Worm (Caenorhabditis elegans) whole organism, L1 larva: ENCODE results near the gene W04B5.6.

Experiments used
- F16B12.6 ChIP-seq: fragments of 150-350 bp; optimal IDR thresholded peaks from 2 replicates; lab custom pipeline; 2014; ENCODE audit warnings: missing biosample characterization, missing genetic modification characterization
- aha-1 ChIP-seq: fragments of 150-350 bp; optimal IDR thresholded peaks from 2 replicates; lab custom pipeline; 2014; ENCODE audit warnings: missing biosample characterization, missing genetic modification characterization
- alr-1 ChIP-seq: fragments of 200-800 bp; sonication (Bioruptor generic); optimal IDR thresholded peaks from 2 replicates; lab custom pipeline; 2018; ENCODE audit warnings: borderline replicate concordance, mild to moderate bottlenecking, missing genetic modification characterization, missing compliant biosample characterization
- aly-2 ChIP-seq: fragments of 150-350 bp; optimal IDR thresholded peaks from 2 replicates; lab custom pipeline; 2014; ENCODE audit warnings: missing biosample characterization, missing genetic modification characterization
- ama-1 ChIP-seq: fragments of 150-350 bp; optimal IDR thresholded peaks from 2 replicates; lab custom pipeline; 2014
- blmp-1 ChIP-seq: fragments of 150-350 bp; optimal IDR thresholded peaks from 2 replicates; lab custom pipeline; 2014; ENCODE audit warnings: missing biosample characterization, missing genetic modification characterization
- ceh-63 ChIP-seq: fragments of 200-800 bp; sonication (Bioruptor generic); optimal IDR thresholded peaks from 2 replicates; lab custom pipeline; 2018; ENCODE audit warnings: mild to moderate bottlenecking, missing genetic modification characterization, missing compliant biosample characterization
- ceh-82 ChIP-seq, 3 experiments: fragments of 150-350 bp in 1 of 3; sonication (generic microtip) in 2 of 3; optimal IDR thresholded peaks; 2 replicates each; lab custom pipeline; 2014 to 2017; ENCODE audit warnings: missing biosample characterization in 3 of 3, missing genetic modification characterization in 3 of 3
- ceh-88 ChIP-seq: fragments of 200-800 bp; sonication (Bioruptor generic); IDR thresholded peaks from 2 replicates; pipeline ENCODE4 v1.3.6; 2022; ENCODE audit warnings: missing genetic modification characterization, missing compliant biosample characterization
- ceh-90 ChIP-seq: sonication (generic microtip); optimal IDR thresholded peaks from 2 replicates; lab custom pipeline; 2016; ENCODE audit warnings: missing genetic modification characterization, missing compliant biosample characterization
- dpl-1 ChIP-seq, 3 experiments: fragments of 150-350 bp in 2 of 3; sonication (generic microtip) in 1 of 3; optimal IDR thresholded peaks; 2 replicates each; lab custom pipeline; 2014 to 2017; ENCODE audit warnings: missing biosample characterization in 3 of 3, missing genetic modification characterization in 3 of 3, missing genetic modification reagents in 3 of 3
- dsc-1 ChIP-seq: sonication (generic microtip); optimal IDR thresholded peaks from 2 replicates; lab custom pipeline; 2016; ENCODE audit warnings: mild to moderate bottlenecking, missing genetic modification characterization, missing compliant biosample characterization
- efl-1 ChIP-seq, 4 experiments: fragments of 150-350 bp; optimal IDR thresholded peaks in 3 of 4; peaks in 1 of 4; 1 replicate in 1 of 4; 2 replicates in 3 of 4; lab custom pipeline; 2014; ENCODE audit warnings: missing biosample characterization in 2 of 4, missing genetic modification characterization in 2 of 4, missing genetic modification reagents in 2 of 4
- egl-27 ChIP-seq, 2 experiments: fragments of 150-350 bp in 1 of 2; sonication (generic microtip); optimal IDR thresholded peaks; 3 replicates each; lab custom pipeline; 2017 to 2018; ENCODE audit warnings: missing biosample characterization in 2 of 2, missing genetic modification characterization in 2 of 2, missing genetic modification reagents in 2 of 2
- elt-2 ChIP-seq: sonication (generic microtip); optimal IDR thresholded peaks from 2 replicates; lab custom pipeline; 2016; ENCODE audit warnings: missing genetic modification characterization, mild to moderate bottlenecking, inconsistent platforms, missing compliant biosample characterization, missing genetic modification reagents
- fos-1 ChIP-seq: fragments of 150-350 bp; optimal IDR thresholded peaks from 2 replicates; lab custom pipeline; 2014; ENCODE audit warnings: missing biosample characterization, missing genetic modification characterization
- grh-1 ChIP-seq: fragments of 200-800 bp; sonication (Bioruptor generic); IDR thresholded peaks from 2 replicates; pipeline ENCODE4 v1.3.6; 2022; ENCODE audit warnings: missing genetic modification reagents, missing genetic modification characterization, missing compliant biosample characterization
- isw-1 ChIP-seq: fragments of 200-800 bp; sonication (Bioruptor generic); IDR thresholded peaks from 2 replicates; pipeline ENCODE4 v1.3.6; 2022; ENCODE audit warnings: missing genetic modification characterization, missing compliant biosample characterization
- lin-14 ChIP-seq: fragments of 200-800 bp; sonication (Bioruptor generic); optimal IDR thresholded peaks from 2 replicates; lab custom pipeline; 2018; ENCODE audit warnings: mild to moderate bottlenecking, missing genetic modification characterization, moderate library complexity, missing compliant biosample characterization
- lin-15B ChIP-seq: fragments of 150-350 bp; sonication (generic microtip); optimal IDR thresholded peaks from 3 replicates; lab custom pipeline; 2014; ENCODE audit warnings: missing biosample characterization, missing genetic modification characterization
- lin-35 ChIP-seq, 2 experiments: fragments of 150-350 bp; optimal IDR thresholded peaks; 2 replicates each; lab custom pipeline; 2014; ENCODE audit warnings: missing biosample characterization in 2 of 2, missing genetic modification characterization in 2 of 2, missing genetic modification reagents in 2 of 2
- lin-39 ChIP-seq: fragments of 150-350 bp; optimal IDR thresholded peaks from 2 replicates; lab custom pipeline; 2014; ENCODE audit warnings: missing biosample characterization, missing genetic modification reagents, missing genetic modification characterization
- lir-3 ChIP-seq: sonication (generic microtip); optimal IDR thresholded peaks from 2 replicates; lab custom pipeline; 2016; ENCODE audit warnings: mild to moderate bottlenecking, missing genetic modification characterization, moderate library complexity, missing compliant biosample characterization; ENCODE audit not compliant: poor library complexity
- mab-9 ChIP-seq: fragments of 200-800 bp; sonication (Bioruptor generic); IDR thresholded peaks from 2 replicates; pipeline ENCODE4 v1.3.6; 2022; ENCODE audit warnings: missing genetic modification reagents, missing genetic modification characterization, missing compliant biosample characterization
- mef-2 ChIP-seq: fragments of 150-350 bp; optimal IDR thresholded peaks from 2 replicates; lab custom pipeline; 2014; ENCODE audit warnings: missing biosample characterization, missing genetic modification characterization
- mep-1 ChIP-seq: fragments of 150-350 bp; optimal IDR thresholded peaks from 2 replicates; lab custom pipeline; 2014; ENCODE audit warnings: missing biosample characterization, missing genetic modification characterization
- nhr-19 ChIP-seq: fragments of 200-800 bp; sonication (Bioruptor generic); conservative IDR thresholded peaks from 2 replicates; pipeline ENCODE4 v1.3.6; 2022; ENCODE audit warnings: missing genetic modification characterization, missing compliant biosample characterization
- nhr-47 ChIP-seq: sonication (generic microtip); optimal IDR thresholded peaks from 2 replicates; lab custom pipeline; 2016; ENCODE audit warnings: mild to moderate bottlenecking, missing genetic modification characterization, moderate library complexity, missing compliant biosample characterization
- nhr-71 ChIP-seq: sonication (generic microtip); optimal IDR thresholded peaks from 2 replicates; lab custom pipeline; 2016; ENCODE audit warnings: mild to moderate bottlenecking, missing genetic modification characterization, moderate library complexity, missing compliant biosample characterization
- nhr-76 ChIP-seq: sonication (generic microtip); optimal IDR thresholded peaks from 2 replicates; lab custom pipeline; 2017; ENCODE audit warnings: missing biosample characterization, missing genetic modification characterization
- nhr-77 ChIP-seq: fragments of 150-350 bp; optimal IDR thresholded peaks from 2 replicates; lab custom pipeline; 2014; ENCODE audit warnings: missing biosample characterization, missing genetic modification characterization
- nhr-84 ChIP-seq: sonication (generic microtip); optimal IDR thresholded peaks from 2 replicates; lab custom pipeline; 2017; ENCODE audit warnings: missing biosample characterization, missing genetic modification characterization
- nhr-90 ChIP-seq: sonication (generic microtip); optimal IDR thresholded peaks from 2 replicates; lab custom pipeline; 2016; ENCODE audit warnings: mild to moderate bottlenecking, missing genetic modification characterization, missing compliant biosample characterization; ENCODE audit not compliant: poor library complexity
- pqm-1 ChIP-seq: sonication (generic microtip); optimal IDR thresholded peaks from 3 replicates; lab custom pipeline; 2017; ENCODE audit warnings: missing biosample characterization, missing genetic modification characterization
- skn-1 ChIP-seq: fragments of 150-350 bp; optimal IDR thresholded peaks from 2 replicates; lab custom pipeline; 2014; ENCODE audit warnings: missing biosample characterization, missing genetic modification characterization
- snpc-4 ChIP-seq: fragments of 150-350 bp; optimal IDR thresholded peaks from 2 replicates; lab custom pipeline; 2014; ENCODE audit warnings: missing biosample characterization, missing genetic modification characterization
- snu-23 ChIP-seq: sonication (generic microtip); optimal IDR thresholded peaks from 2 replicates; lab custom pipeline; 2016; ENCODE audit warnings: missing genetic modification characterization, missing compliant biosample characterization
- sox-4 ChIP-seq: sonication (generic microtip); optimal IDR thresholded peaks from 2 replicates; lab custom pipeline; 2016; ENCODE audit warnings: missing genetic modification characterization, missing compliant biosample characterization
- swsn-7 ChIP-seq: sonication (generic microtip); optimal IDR thresholded peaks from 2 replicates; lab custom pipeline; 2016; ENCODE audit warnings: missing genetic modification characterization, missing compliant biosample characterization
- tbx-2 ChIP-seq: sonication (generic microtip); optimal IDR thresholded peaks from 2 replicates; lab custom pipeline; 2016; ENCODE audit warnings: missing genetic modification characterization, missing compliant biosample characterization
- unc-130 ChIP-seq: fragments of 150-350 bp; optimal IDR thresholded peaks from 2 replicates; lab custom pipeline; 2017; ENCODE audit warnings: missing biosample characterization, missing genetic modification characterization, inconsistent platforms
- unc-30 ChIP-seq: sonication (generic microtip); optimal IDR thresholded peaks from 2 replicates; lab custom pipeline; 2017; ENCODE audit warnings: missing biosample characterization, missing genetic modification characterization
- unc-62 ChIP-seq: fragments of 150-350 bp; optimal IDR thresholded peaks from 2 replicates; lab custom pipeline; 2014; ENCODE audit warnings: missing biosample characterization, missing genetic modification reagents, missing genetic modification characterization
- unc-86 ChIP-seq: sonication (generic microtip); optimal IDR thresholded peaks from 2 replicates; lab custom pipeline; 2016; ENCODE audit warnings: missing genetic modification characterization, missing compliant biosample characterization
- unc-98 ChIP-seq: fragments of 200-800 bp; sonication (Bioruptor generic); IDR thresholded peaks from 2 replicates; pipeline ENCODE4 v1.3.6; 2022; ENCODE audit warnings: missing genetic modification characterization, missing compliant biosample characterization
- xbp-1 ChIP-seq: sonication (generic microtip); optimal IDR thresholded peaks from 2 replicates; lab custom pipeline; 2016; ENCODE audit warnings: missing genetic modification characterization, missing compliant biosample characterization
- ztf-4 ChIP-seq: fragments of 150-350 bp; optimal IDR thresholded peaks from 2 replicates; lab custom pipeline; 2014; ENCODE audit warnings: missing biosample characterization, missing genetic modification characterization

Gene W04B5.6

ce11 chrIII:2418159-2418658 lies 17.1 kb downstream of the W04B5.6 start, which contains the start of the genes W04B5.5 and W04B5.3 (continued):
- TF ChIP-seq skn-1, result peak; percentile 42
- peak; percentile 38 for TF ChIP-seq lin-39 (tag; lab: Kevin White, UChicago)
- peak; percentile 74 for TF ChIP-seq tbx-2 (tag; lab: Kevin White, UChicago)
- 0 out of 2 replicates have a peak, but pooled peaks have one; percentile 20 for TF ChIP-seq grh-1 (GFP tag; lab: Robert Waterston, UW)
- TF ChIP-seq nhr-19 (GFP tag; lab: Robert Waterston, UW), result peak; percentile 63
- TF ChIP-seq ceh-88 (GFP tag; lab: Robert Waterston, UW), result 0 out of 2 replicates have a peak, but pooled peaks have one; percentile 32
- peak; percentile 11 for TF ChIP-seq lin-15B (tag; lab: Kevin White, UChicago)
- TF ChIP-seq unc-30 (tag; lab: Kevin White, UChicago), result no peak
- no peak for TF ChIP-seq pqm-1 (tag; lab: Kevin White, UChicago)
- TF ChIP-seq snpc-4 (tag; lab: Kevin White, UChicago), result no peak
- TF ChIP-seq ceh-63, result no peak
- peak; percentile 48 for TF ChIP-seq lin-14 (GFP tag; lab: Kevin White, UChicago)
- peak; percentile 76 for TF ChIP-seq snu-23
- TF ChIP-seq mep-1 (tag; lab: Kevin White, UChicago), result peak; percentile 54
- peak; percentile 43 to 84 (median 45) for TF ChIP-seq ceh-82 (tag; optimal IDR thresholded peaks at IDR 0.05; lab: Kevin White, UChicago)
- TF ChIP-seq efl-1 (optimal IDR thresholded peaks at IDR 0.05; lab: Kevin White, UChicago), result peak; percentile 97 to 98
- TF ChIP-seq efl-1 (GFP tag; optimal IDR thresholded peaks at IDR 0.05 in 1 of 2; lab: Kevin White, UChicago), result peak; percentile 98 to 100
- TF ChIP-seq nhr-84 (tag; lab: Kevin White, UChicago), result no peak
- peak; percentile 79 for TF ChIP-seq nhr-47
- peak; percentile 75 for TF ChIP-seq elt-2
- peak; percentile 95 to 97 (median 97) for TF ChIP-seq dpl-1 (GFP tag; optimal IDR thresholded peaks at IDR 0.05; lab: Kevin White, UChicago)
- no peak for TF ChIP-seq alr-1
- peak; percentile 16 for TF ChIP-seq ceh-90 (tag; lab: Kevin White, UChicago)
- peak; percentile 53 for TF ChIP-seq dsc-1
- TF ChIP-seq fos-1 (tag; lab: Kevin White, UChicago), result peak; percentile 17
- TF ChIP-seq unc-98, result 0 out of 2 replicates have a peak, but pooled peaks have one; percentile 22
- TF ChIP-seq nhr-71 (tag; lab: Kevin White, UChicago), result peak; percentile 72
- TF ChIP-seq egl-27 (tag; optimal IDR thresholded peaks at IDR 0.05; lab: Kevin White, UChicago), result no peak
- TF ChIP-seq sox-4, result no peak
- TF ChIP-seq swsn-7, result peak; percentile 45
- no peak for TF ChIP-seq unc-62 (GFP tag; lab: Kevin White, UChicago)
- peak; percentile 60 for TF ChIP-seq isw-1
- peak; percentile 33 for TF ChIP-seq unc-130
- peak; percentile 25 for TF ChIP-seq nhr-77 (tag; lab: Kevin White, UChicago)
- TF ChIP-seq F16B12.6 (tag; lab: Kevin White, UChicago), result peak; percentile 98
- TF ChIP-seq blmp-1 (tag; lab: Kevin White, UChicago), result peak; percentile 31
- TF ChIP-seq mab-9, result 0 out of 2 replicates have a peak, but pooled peaks have one; percentile 43

DNA sequence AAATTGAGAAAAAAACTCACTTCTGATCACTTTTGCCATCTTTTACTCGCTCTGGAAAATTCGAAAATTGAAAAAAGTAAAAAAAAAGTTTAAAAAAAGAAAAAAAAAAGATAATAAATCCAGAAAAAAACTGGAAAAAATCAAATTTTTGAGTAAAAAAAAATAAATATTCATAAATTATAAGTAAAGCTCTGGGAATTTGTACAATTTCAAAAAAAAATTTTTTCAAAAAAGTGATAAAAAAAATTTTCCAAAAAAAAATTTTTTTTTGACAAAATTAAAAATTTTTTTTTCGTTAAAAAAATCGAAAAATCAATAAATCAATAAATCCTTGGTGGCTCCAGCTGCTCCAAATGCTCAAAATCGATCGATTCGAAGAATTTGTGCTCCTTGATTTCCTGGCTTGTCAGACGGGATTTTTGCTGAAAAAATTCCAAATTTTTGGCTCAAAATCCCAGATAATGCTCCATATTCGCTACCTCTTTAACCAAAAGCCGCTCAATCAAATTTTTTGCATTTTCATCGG lies 24.3 kb downstream of the W04B5.6 start, which contains the start of gene mrpl-30:
Gene mrpl-30 (minus strand): TSS at position 51 of the 526 bp plus-strand sequence.
- TF ChIP-seq efl-1 (optimal IDR thresholded peaks at IDR 0.05; lab: Kevin White, UChicago), result no peak
- no peak for TF ChIP-seq efl-1 (GFP tag; optimal IDR thresholded peaks at IDR 0.05 in 1 of 2; lab: Kevin White, UChicago)
- TF ChIP-seq fos-1 (tag; lab: Kevin White, UChicago), result no peak
- TF ChIP-seq nhr-90 (tag; lab: Kevin White, UChicago), result no peak
- TF ChIP-seq snu-23, result no peak
- no peak for TF ChIP-seq nhr-71 (tag; lab: Kevin White, UChicago)
- TF ChIP-seq aly-2 (tag; lab: Kevin White, UChicago), result no peak
- TF ChIP-seq ztf-4 (tag; lab: Kevin White, UChicago), result no peak
- TF ChIP-seq swsn-7, result no peak
- TF ChIP-seq nhr-76, result no peak
- no peak for TF ChIP-seq egl-27 (tag; optimal IDR thresholded peaks at IDR 0.05; lab: Kevin White, UChicago)
- no peak for TF ChIP-seq mef-2 (tag; lab: Kevin White, UChicago)
- no peak for TF ChIP-seq lin-35 (GFP tag; optimal IDR thresholded peaks at IDR 0.05; lab: Kevin White, UChicago)
- TF ChIP-seq unc-86 (tag; lab: Kevin White, UChicago), result no peak
- no peak for TF ChIP-seq lir-3 (tag; lab: Kevin White, UChicago)
- no peak for TF ChIP-seq unc-30 (tag; lab: Kevin White, UChicago)
- no peak for TF ChIP-seq aha-1 (tag; lab: Kevin White, UChicago)
- TF ChIP-seq ama-1, result no peak
- no peak for TF ChIP-seq xbp-1 (tag; lab: Kevin White, UChicago)
- TF ChIP-seq nhr-47, result no peak
